Worm (Caenorhabditis elegans) whole organism, L4/young adult: Measurements from ENCODE around the gene srsx-34.

Experiments
- W03F9.2 ChIP-seq: fragments of 150-350 bp; optimal IDR thresholded peaks from 2 replicates; lab custom pipeline; 2014; ENCODE audit warnings: missing biosample characterization, missing genetic modification characterization
- dao-5 ChIP-seq: sonication (generic microtip); optimal IDR thresholded peaks from 2 replicates; lab custom pipeline; 2016; ENCODE audit warnings: missing genotype, missing genetic modification characterization, moderate library complexity, missing compliant biosample characterization

- TF ChIP-seq dao-5 (no peak), W03F9.2 (tag; lab: Kevin White, UChicago) (no peak)
Measured at ce11 chrV:8991679-8992078, 44.1 kb upstream of the srsx-34 start, which contains the start of gene F59E11.6.
